Worm (Caenorhabditis elegans): ENCODE results near the gene C09G4.4.

DNA sequence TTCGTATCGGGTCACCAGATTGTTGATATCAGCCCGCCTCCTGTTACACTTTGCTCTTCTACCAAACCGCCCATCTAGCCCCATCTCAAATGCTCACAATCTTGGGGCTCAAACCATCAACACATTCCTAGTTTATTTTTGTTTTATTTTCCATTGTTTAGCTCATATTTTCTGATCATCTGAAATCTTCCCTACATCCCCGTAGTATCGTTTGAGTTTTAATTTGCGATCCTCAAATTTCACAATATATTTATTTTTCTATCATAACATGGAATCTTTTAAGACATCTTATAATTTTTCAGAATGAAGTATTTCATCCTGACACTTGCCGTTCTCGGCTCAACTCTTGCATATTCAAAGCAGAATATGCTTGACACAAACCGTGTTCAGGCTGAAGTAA, 35.9 kb upstream of the C09G4.4 start, which contains the start of gene spp-10:
- TF ChIP-seq mep-1 (tag; optimal IDR thresholded peaks at IDR 0.05) (no peak), blmp-1 (tag; optimal IDR thresholded peaks at IDR 0.05) (no peak), nhr-28 (tag; optimal IDR thresholded peaks at IDR 0.05) (no peak), nhr-237 (tag; optimal IDR thresholded peaks at IDR 0.05) (no peak), ham-2 (GFP tag; optimal IDR thresholded peaks at IDR 0.05) (no peak), pha-4 (tag; optimal IDR thresholded peaks at IDR 0.05) (no peak), lin-13 (tag; optimal IDR thresholded peaks at IDR 0.05) (no peak), tbx-8 (GFP tag; optimal IDR thresholded peaks at IDR 0.05) (no peak), elt-1 (tag; optimal IDR thresholded peaks at IDR 0.05; ENCODE audit: borderline replicate concordance, insufficient read depth) (no peak)
